Fruit fly (Drosophila melanogaster): ENCODE results near the gene CG3021.
A peak's percentile ranks its signal among the peaks of the same experiment; 100 is the strongest.

- TF ChIP-seq foxo (GFP tag; optimal IDR thresholded peaks at IDR 0.05) (peak in 1 of 2 experiments; percentile 1), Jra (GFP tag; optimal IDR thresholded peaks at IDR 0.05) (no peak), sage (GFP tag; optimal IDR thresholded peaks at IDR 0.05) (no peak), h (GFP tag; optimal IDR thresholded peaks at IDR 0.05) (no peak), pan (optimal IDR thresholded peaks at IDR 0.05) (no peak), CG9705 (GFP tag; optimal IDR thresholded peaks at IDR 0.05) (no peak)
These were observed 27.7 kb upstream of the CG3021 start for dm6 chrX:998884-999283.
